Worm (Caenorhabditis elegans): ENCODE measurements around the gene Y51A2A.16.

DNA sequence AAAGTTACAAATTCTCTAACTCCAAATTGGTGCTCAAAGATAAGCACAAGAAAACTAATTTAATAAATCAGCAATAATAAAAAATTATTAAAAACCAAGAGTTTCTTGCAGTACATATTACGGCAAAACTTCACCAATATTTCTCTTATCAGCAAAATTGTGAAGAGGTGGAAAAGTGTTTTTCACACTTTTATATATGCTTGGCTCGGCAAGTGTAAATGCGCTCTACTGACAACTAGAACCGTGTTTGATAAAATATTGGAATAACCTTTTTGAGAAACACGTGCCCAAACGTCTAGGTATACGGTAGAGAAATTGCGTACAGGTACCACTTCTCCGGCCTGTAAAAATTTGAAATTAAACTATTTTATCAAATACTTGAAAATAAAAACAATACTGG lies 39.4 kb downstream of the Y51A2A.16 start, which contains the start of gene R10E8.8:
- no peak for TF ChIP-seq ama-1 (optimal IDR thresholded peaks at IDR 0.05)
- no peak for TF ChIP-seq elt-1 (tag; optimal IDR thresholded peaks at IDR 0.05)
- TF ChIP-seq ceh-28 (tag; optimal IDR thresholded peaks at IDR 0.05), result no peak

Measured in whole organism, L3 larva.